Worm (Caenorhabditis elegans) whole organism, L4 larva: ENCODE data around the gene C49C8.8.

Experiments
- ama-1 ChIP-seq: fragments of 150-350 bp; optimal IDR thresholded peaks from 2 replicates; lab custom pipeline; 2014; ENCODE audit warnings: inconsistent platforms, mixed read lengths
- lin-15B ChIP-seq: fragments of 150-350 bp; sonication (generic microtip); optimal IDR thresholded peaks from 3 replicates; lab custom pipeline; 2014; ENCODE audit warnings: missing biosample characterization, missing genetic modification characterization

ce11 chrIV:8658122-8658521 is 6.2 kb downstream of the C49C8.8 start, which contains the start of gene C49C8.6:
- TF ChIP-seq ama-1 (lab: Kevin White, UChicago) (no peak), lin-15B (no peak)
